Fruit fly (Drosophila melanogaster): ENCODE results near the gene intr.
"Not testable (repeated sequence)": the region's sequence is repeated elsewhere in the genome, so short reads cannot be mapped to it uniquely, and the experiment has no call there.

intr gene

DNA sequence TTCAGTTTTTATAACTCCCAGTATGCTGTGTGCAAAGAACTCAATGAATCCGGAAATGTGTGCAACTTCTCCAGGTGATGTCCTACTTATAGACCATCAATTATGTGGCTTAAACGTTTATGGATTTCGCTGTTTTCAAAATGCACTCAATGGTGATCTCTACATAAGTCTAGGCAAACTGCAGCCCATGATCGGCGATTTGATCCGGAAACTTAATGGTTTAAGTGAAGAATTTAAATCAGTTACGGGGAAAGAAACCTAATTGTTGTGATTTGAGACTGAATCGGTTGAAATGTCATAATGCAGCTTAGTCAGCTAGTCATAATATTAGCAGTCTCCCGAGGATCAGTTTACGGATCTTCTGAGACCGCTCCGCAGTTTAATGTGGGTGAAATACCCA lies at the start of gene intr:
Gene intr, plus strand, starts transcription at position 301 of the 400 bp plus-strand sequence.
- TF ChIP-seq CG8478 (optimal IDR thresholded peaks at IDR 0.05) = no peak

- TF ChIP-seq CTCF (optimal IDR thresholded peaks at IDR 0.05) (no peak), CG8478 (optimal IDR thresholded peaks at IDR 0.05) (no peak)
Measured at dm6 chr3R:28744682-28745081, 45.6 kb upstream of the intr start, which contains the start of gene AstA-R2. AstA-R2 (minus strand) TSS chr3R:28744782.

DNA sequence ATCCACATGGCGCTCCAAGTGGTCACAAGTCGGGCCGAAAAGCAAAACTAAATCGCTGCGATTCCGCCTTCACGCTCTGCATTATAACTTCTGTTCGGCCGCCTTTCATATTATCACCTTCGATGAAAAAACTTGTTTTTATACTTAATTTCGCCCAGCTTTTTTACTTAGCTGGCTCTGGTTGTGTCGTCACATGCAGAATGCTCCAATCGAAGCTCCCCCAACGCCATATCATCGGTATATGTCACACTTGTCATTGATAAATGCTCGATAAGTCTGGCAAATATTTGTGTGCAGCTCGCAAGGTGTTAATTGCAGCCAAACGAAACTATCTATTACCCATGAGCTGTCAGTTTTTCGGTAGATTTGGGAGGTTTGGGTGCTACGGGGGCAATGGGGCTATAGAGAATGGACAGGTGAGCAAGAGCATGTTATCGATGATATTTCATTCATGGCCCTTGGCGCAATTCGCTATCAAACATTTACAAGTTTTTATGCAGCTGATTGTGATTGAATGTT lies 38.7 kb upstream of the intr start, which contains the start of gene CG10000:
Gene CG10000, minus strand, starts transcription at position 51 of the 519 bp plus-strand sequence.
- TF ChIP-seq CG8478 (optimal IDR thresholded peaks at IDR 0.05) = no peak
- no peak for TF ChIP-seq CTCF (optimal IDR thresholded peaks at IDR 0.05)

- TF ChIP-seq CTCF (optimal IDR thresholded peaks at IDR 0.05) (no peak), CG8478 (optimal IDR thresholded peaks at IDR 0.05) (no peak)
Measured at dm6 chr3R:28756879-28757278, 33.4 kb upstream of the intr start, which contains the start of gene CG9997. CG9997 (minus strand) TSS chr3R:28756979.

dm6 chr3R:28758134-28758533 lies 32.2 kb upstream of the intr start, which contains the start of gene aqrs:
aqrs (minus strand) TSS chr3R:28758234.
- TF ChIP-seq CG8478, CTCF (optimal IDR thresholded peaks at IDR 0.05): not testable (repeated sequence)

- TF ChIP-seq CTCF (optimal IDR thresholded peaks at IDR 0.05) = no peak
- no peak for TF ChIP-seq CG8478 (optimal IDR thresholded peaks at IDR 0.05)
Measured at dm6 chr3R:28775703-28776102, 14.6 kb upstream of the intr start.

dm6 chr3R:28789317-28789716 lies 1.0 kb upstream of the intr start, which contains the start of gene CG34295:
CG34295 (plus strand) TSS chr3R:28789617.
- TF ChIP-seq CTCF (optimal IDR thresholded peaks at IDR 0.05) = no peak
- no peak for TF ChIP-seq CG8478 (optimal IDR thresholded peaks at IDR 0.05)

- TF ChIP-seq CTCF (optimal IDR thresholded peaks at IDR 0.05) (no peak), CG8478 (optimal IDR thresholded peaks at IDR 0.05) (no peak)
Measured at dm6 chr3R:28805164-28805563, 14.8 kb downstream of the intr start.

DNA sequence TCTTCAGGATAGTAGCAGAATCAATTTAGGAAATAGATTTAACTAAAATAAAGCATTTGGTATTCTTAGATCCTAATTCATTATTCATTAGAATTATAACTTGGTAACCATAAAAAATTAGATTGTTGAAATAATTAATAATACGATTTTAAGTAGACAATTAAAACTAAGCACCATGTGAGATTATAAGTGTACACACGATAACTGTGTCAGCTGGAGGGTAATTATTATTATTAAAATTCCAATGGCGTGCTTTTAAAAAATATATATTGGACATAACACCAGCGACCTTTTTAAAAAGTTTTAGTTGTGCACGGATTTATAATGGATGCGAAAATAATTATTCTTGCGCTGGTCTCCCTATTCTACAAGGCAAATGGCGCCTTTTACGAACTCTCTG lies 16.1 kb downstream of the intr start, which contains the start of gene CheB98a:
Gene CheB98a, plus strand, starts transcription at position 301 of the 400 bp plus-strand sequence.
- TF ChIP-seq CG8478 (optimal IDR thresholded peaks at IDR 0.05) (no peak), CTCF (optimal IDR thresholded peaks at IDR 0.05) (no peak)

DNA sequence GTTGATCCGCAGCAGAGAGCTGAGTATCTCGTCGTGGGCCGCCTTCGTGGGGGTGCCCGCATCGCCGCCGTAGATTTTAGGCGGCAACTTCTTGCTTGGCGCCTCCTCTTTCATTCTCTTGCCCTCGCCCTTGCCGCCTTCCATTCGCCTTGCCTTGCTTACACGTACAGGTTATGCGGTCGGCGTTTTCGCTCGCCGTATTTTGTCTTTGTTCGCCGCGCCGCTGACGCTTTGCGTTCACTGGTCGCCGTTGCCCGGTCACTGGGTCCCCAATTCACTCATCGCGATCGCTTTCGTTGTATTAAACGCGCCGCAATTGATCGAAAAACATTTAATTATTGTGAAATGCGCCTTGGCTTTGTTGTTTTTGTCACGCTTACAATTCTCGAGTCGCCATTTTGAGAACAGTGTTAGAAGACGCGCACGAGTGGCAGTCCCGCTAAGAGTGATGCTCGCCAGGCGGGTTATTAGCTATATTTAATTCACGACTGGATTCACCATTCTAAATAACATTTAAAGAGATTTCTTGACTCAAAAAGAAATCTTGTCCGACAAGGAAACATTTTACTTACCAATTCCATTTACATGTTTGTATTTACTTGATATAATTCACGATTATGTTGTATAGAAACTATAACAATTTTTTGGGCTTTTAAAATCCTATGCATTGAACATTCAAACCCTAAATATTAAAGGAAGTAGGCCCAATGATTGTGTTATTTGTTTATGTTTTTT lies 20.8 kb downstream of the intr start, which contains the start of gene wdn:
Gene wdn, minus strand, starts transcription at position 396 of the 735 bp plus-strand sequence.
- TF ChIP-seq CTCF (optimal IDR thresholded peaks at IDR 0.05) = no peak
- TF ChIP-seq CG8478 (optimal IDR thresholded peaks at IDR 0.05) = no peak

DNA sequence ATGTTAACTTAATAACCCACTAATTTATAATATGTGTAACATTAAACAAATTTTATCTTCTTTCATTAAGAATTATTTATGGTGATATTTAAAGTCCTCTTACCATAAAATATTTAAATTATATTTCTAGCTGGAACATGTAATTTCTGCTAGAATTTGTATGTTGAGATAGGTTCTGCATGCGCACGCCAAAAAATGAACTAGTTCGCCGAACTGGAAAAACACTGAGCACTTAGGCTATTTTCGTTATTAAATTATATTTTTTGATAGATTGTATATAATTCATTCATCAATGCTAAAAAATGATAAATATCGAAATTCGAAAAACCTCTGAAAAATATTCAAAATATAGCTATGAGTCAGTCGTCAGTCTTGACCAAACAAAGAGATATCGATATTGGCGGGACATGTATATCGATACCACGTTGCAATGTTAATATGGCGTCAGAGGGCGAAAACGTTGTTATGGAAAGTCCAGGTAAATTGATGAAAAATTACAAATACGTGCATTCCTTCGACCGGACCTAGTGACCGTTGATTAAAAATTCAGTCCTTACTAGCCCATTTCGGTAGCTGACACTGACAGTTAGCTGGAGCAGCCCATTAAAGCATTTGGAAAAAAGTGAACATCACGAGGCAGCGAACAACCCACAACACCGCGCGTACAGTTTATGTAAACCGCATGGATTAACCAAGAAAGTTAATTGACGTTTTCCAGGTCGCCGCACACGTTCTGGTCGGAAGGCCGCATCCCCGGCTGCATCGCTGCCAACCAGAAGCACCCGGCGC lies 21.5 kb downstream of the intr start, which contains the start of gene Prp39:
Gene Prp39, plus strand, starts transcription at position 426 of the 789 bp plus-strand sequence.
- TF ChIP-seq CG8478 (optimal IDR thresholded peaks at IDR 0.05) = no peak
- TF ChIP-seq CTCF (optimal IDR thresholded peaks at IDR 0.05) = no peak

- no peak for TF ChIP-seq CG8478 (optimal IDR thresholded peaks at IDR 0.05)
- no peak for TF ChIP-seq CTCF (optimal IDR thresholded peaks at IDR 0.05)
Measured at dm6 chr3R:28819555-28820305, 29.4 kb downstream of the intr start, which contains the start of the genes CG1523 and CG1647. CG1523 (minus strand) TSS chr3R:28819668. CG1647 (plus strand) TSS chr3R:28820221.

DNA sequence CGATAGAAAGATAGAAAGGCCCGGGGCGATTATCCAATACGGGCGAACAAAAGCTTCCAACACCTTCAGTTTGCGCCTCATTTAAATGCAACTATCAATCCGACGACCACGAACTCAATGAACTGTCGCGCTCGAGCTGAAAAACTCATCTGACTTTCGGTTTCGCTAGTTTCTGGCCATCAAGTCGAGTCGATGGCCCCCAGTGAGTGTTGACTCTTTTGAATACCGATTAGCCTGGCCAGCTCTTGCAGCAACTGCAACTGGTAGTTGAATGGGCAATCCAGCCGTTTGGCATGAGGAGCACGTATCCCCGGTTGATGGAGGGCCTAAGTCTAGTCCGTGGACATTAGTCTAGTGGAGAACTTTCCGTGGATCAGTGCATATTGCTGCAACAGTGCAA lies 36.9 kb downstream of the intr start:
- TF ChIP-seq CTCF (optimal IDR thresholded peaks at IDR 0.05) (no peak), CG8478 (optimal IDR thresholded peaks at IDR 0.05) (no peak)

DNA sequence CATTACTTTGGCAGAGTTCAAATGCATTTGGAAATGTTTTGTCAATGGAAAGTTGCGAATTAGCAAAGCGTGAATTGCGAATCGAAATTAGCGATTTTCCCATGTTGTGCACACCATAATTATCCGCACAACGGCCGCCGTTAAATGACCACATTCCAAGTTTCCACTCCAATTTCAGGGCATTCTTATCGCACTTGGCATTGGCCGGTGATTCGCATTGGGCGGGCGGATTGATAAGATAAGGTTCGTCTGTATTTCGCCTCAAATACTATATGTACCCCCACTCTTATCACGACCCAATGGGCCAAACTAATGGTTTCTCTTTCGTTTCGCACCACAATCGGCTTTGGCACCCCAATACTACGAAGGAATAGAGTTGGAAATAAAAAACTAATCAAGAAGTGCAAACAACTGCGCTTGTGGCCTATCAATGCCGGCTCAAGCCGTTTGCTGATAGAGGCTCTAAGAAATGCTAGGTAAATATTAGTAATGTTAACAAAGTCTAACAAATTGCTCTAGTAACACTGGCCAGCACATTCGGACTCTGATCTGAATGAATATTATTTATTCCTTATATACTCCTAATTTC lies 39.1 kb downstream of the intr start:
- TF ChIP-seq CG8478 (optimal IDR thresholded peaks at IDR 0.05) (no peak), CTCF (optimal IDR thresholded peaks at IDR 0.05) (no peak)
